Fruit fly (Drosophila melanogaster): Measurements from ENCODE around the gene Pdp.

The Pdp gene

DNA sequence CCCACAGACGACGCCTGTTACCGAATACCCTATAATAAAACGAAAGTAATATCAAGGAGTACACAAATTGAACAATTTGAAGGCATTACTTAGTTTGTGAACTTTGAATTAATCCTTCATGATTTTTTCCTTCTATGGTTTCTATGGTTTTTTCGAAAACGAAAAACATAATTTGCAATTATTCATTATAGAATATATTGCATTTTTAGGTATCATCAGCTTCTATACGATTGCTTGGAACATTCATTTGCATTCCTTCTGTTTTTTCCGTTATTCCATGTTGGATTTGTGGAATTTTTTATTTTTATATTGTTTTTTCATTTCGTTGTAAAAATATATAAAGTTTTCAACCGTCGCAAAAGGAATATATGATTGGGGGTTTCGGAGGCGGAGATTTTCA is 19.0 kb downstream of the Pdp start (continued):
- TF ChIP-seq sens (GFP tag) (peak; percentile 54), CG12391 (tag; optimal IDR thresholded peaks at IDR 0.05) (no peak), CG1233 (GFP tag; optimal IDR thresholded peaks at IDR 0.05) (no peak)

DNA sequence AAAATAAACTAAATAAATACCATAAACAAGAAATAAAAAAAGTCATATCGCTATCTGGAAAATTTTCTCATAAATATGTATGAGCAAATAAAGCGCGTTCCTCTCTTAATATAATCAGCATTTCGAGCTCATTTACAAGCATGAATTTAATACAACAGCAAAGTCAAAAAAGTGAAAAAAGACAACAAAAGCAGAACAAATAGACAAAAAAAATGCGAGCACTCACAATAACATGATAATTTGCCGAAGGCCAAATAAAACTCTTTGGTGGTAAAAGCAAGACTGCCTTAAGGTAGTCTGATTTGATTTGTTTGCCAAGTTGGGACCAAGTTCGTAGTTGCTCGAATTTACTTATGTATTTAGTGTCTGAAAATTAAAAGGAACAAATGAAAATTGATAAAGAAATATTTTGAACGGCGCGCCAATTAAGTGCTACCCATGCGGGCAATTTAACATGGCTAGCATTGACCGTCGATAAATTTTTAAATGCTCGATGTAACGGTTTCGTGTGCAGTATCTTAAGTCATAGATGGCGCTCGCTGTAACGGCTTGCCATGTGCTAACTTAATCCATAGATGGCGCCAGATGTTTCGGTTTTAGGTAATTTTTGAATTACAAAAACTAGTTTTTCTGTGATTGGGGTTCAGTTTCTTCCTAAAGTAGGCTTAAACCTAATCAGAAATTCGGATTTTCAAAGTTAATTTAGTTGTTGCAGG is 23.9 kb downstream of the Pdp start:
- TF ChIP-seq vvl (GFP tag; IDR thresholded peaks at IDR 0.05) (peak; percentile 38; the same call in 1 of the 2 replicates), CG17912 (GFP tag; optimal IDR thresholded peaks at IDR 0.05) (no peak), Sox102F (GFP tag; optimal IDR thresholded peaks at IDR 0.05) (peak; percentile 31), HLH4C (GFP tag; IDR thresholded peaks at IDR 0.05; ENCODE audit: partially characterized antibody) (0 out of 3 replicates have a peak, but pooled peaks have one; percentile 12), Dp (GFP tag; optimal IDR thresholded peaks at IDR 0.05) (peak; percentile 94), CG17361 (GFP tag; IDR thresholded peaks at IDR 0.05) (0 out of 3 replicates have a peak, but pooled peaks have one; percentile 13), dysf (GFP tag; IDR thresholded peaks at IDR 0.05) (0 out of 3 replicates have a peak, but pooled peaks have one; percentile 25), Rx (GFP tag; IDR thresholded peaks at IDR 0.05) (no peak), zf30C (GFP tag; optimal IDR thresholded peaks at IDR 0.05) (peak; percentile 14), CoRest (tag; optimal IDR thresholded peaks at IDR 0.05) (peak; percentile 55), CG14441 (GFP tag; IDR thresholded peaks at IDR 0.05) (peak; percentile 48), CG30403 (GFP tag; optimal IDR thresholded peaks at IDR 0.05) (peak; percentile 55), crc (GFP tag; optimal IDR thresholded peaks at IDR 0.05) (no peak), CG32532 (GFP tag; IDR thresholded peaks at IDR 0.05) (peak; percentile 65; the same call in 1 of the 2 replicates), Dbx (GFP tag; IDR thresholded peaks at IDR 0.05) (0 out of 3 replicates have a peak, but pooled peaks have one; percentile 7), bcd (GFP tag; optimal IDR thresholded peaks at IDR 0.05) (no peak), Antp (GFP tag; optimal IDR thresholded peaks at IDR 0.05) (peak; percentile 44), CG14965 (GFP tag; optimal IDR thresholded peaks at IDR 0.05; ENCODE audit: borderline replicate concordance) (no peak), Tbp (GFP tag; optimal IDR thresholded peaks at IDR 0.05) (no peak), CG6791 (GFP tag; IDR thresholded peaks at IDR 0.05; ENCODE audit: partially characterized antibody) (peak; percentile 37; the same call in 1 of the 3 replicates), CG10462 (GFP tag; optimal IDR thresholded peaks at IDR 0.05) (peak; percentile 45), CG9932 (GFP tag; IDR thresholded peaks at IDR 0.05) (peak; percentile 56), CG18764 (GFP tag; optimal IDR thresholded peaks at IDR 0.05) (peak; percentile 5), CG4360 (GFP tag; IDR thresholded peaks at IDR 0.05) (0 out of 2 replicates have a peak, but pooled peaks have one; percentile 7), CG4424 (GFP tag; optimal IDR thresholded peaks at IDR 0.05) (no peak), CG3847 (GFP tag; IDR thresholded peaks at IDR 0.05) (peak; percentile 25), cad (GFP tag; optimal IDR thresholded peaks at IDR 0.05) (no peak), CG17359 (tag; optimal IDR thresholded peaks at IDR 0.05) (peak; percentile 18), Ets65A (GFP tag) (peak; percentile 67), eve (GFP tag; optimal IDR thresholded peaks at IDR 0.05) (peak in 1 of 2 experiments; percentile 56), H2.0 (GFP tag; IDR thresholded peaks at IDR 0.05) (0 out of 2 replicates have a peak, but pooled peaks have one; percentile 3), CG7839 (tag; optimal IDR thresholded peaks at IDR 0.05) (peak; percentile 44), CG14710 (tag; optimal IDR thresholded peaks at IDR 0.05) (peak; percentile 53), CG33213 (GFP tag; optimal IDR thresholded peaks at IDR 0.05) (peak; percentile 75), fu2 (GFP tag; optimal IDR thresholded peaks at IDR 0.05) (no peak), Abd-B (GFP tag; optimal IDR thresholded peaks at IDR 0.05) (no peak), ewg (GFP tag; optimal IDR thresholded peaks at IDR 0.05) (no peak), CG9215 (GFP tag; IDR thresholded peaks at IDR 0.05) (no peak), CG42726 (GFP tag; IDR thresholded peaks at IDR 0.05; ENCODE audit: partially characterized antibody) (peak; percentile 64; the same call in 1 of the 2 replicates), dmrt99B (tag; optimal IDR thresholded peaks at IDR 0.05) (peak; percentile 30), CG32772 (GFP tag; IDR thresholded peaks at IDR 0.05) (0 out of 2 replicates have a peak, but pooled peaks have one; percentile 34), Lpt (GFP tag; optimal IDR thresholded peaks at IDR 0.05) (no peak), fd96Cb (tag; optimal IDR thresholded peaks at IDR 0.05) (no peak), chinmo (GFP tag; IDR thresholded peaks at IDR 0.05; ENCODE audit: partially characterized antibody) (peak; percentile 75; the same call in 2 of the 4 replicates)
